Worm (Caenorhabditis elegans): ENCODE data around the gene Y113G7C.1.

The Y113G7C.1 gene

ce11 chrV:20338020-20338419 lies 20.5 kb downstream of the Y113G7C.1 start:
- TF ChIP-seq aha-1 (tag; optimal IDR thresholded peaks at IDR 0.05) = no peak
- no peak for TF ChIP-seq tbx-2 (tag; optimal IDR thresholded peaks at IDR 0.05)
- no peak for TF ChIP-seq grh-1 (GFP tag; IDR thresholded peaks at IDR 0.05)
- no peak for TF ChIP-seq efl-1 (optimal IDR thresholded peaks at IDR 0.05)
- TF ChIP-seq efl-1 (GFP tag; optimal IDR thresholded peaks at IDR 0.05 in 1 of 2) = no peak
- TF ChIP-seq isw-1 (GFP tag; IDR thresholded peaks at IDR 0.05) = no peak
- no peak for TF ChIP-seq efl-3 (GFP tag; optimal IDR thresholded peaks at IDR 0.05)
- no peak for TF ChIP-seq zip-4 (GFP tag; optimal IDR thresholded peaks at IDR 0.05)
- no peak for TF ChIP-seq irx-1 (tag; optimal IDR thresholded peaks at IDR 0.05)
- TF ChIP-seq lin-35 (GFP tag; optimal IDR thresholded peaks at IDR 0.05) = no peak
- TF ChIP-seq unc-130 (tag; optimal IDR thresholded peaks at IDR 0.05) = no peak
- TF ChIP-seq nhr-84 (tag; optimal IDR thresholded peaks at IDR 0.05) = no peak
- TF ChIP-seq lsy-2 (tag; optimal IDR thresholded peaks at IDR 0.05) = no peak
- TF ChIP-seq unc-86 (tag; optimal IDR thresholded peaks at IDR 0.05) = no peak
- TF ChIP-seq pax-3 (tag; optimal IDR thresholded peaks at IDR 0.05) = no peak
- no peak for TF ChIP-seq ceh-8 (GFP tag; optimal IDR thresholded peaks at IDR 0.05)
- no peak for TF ChIP-seq C04F5.9 (tag; optimal IDR thresholded peaks at IDR 0.05)

ce11 chrV:20338870-20339269 lies 21.3 kb downstream of the Y113G7C.1 start:
- peak; percentile 44 for TF ChIP-seq fkh-10 (GFP tag; optimal IDR thresholded peaks at IDR 0.05)
- peak; percentile 23 for TF ChIP-seq irx-1 (tag; optimal IDR thresholded peaks at IDR 0.05)
- TF ChIP-seq sptf-1 (tag; optimal IDR thresholded peaks at IDR 0.05) = no peak

ce11 chrV:20344889-20345288 lies 27.3 kb downstream of the Y113G7C.1 start, which contains the start of gene Y38H6A.3:
TSS of gene Y38H6A.3 (plus strand) at chrV:20345189.
- TF ChIP-seq ceh-63 (GFP tag; optimal IDR thresholded peaks at IDR 0.05) = no peak
- no peak for TF ChIP-seq ztf-4 (tag; optimal IDR thresholded peaks at IDR 0.05)
- TF ChIP-seq blmp-1 (tag; optimal IDR thresholded peaks at IDR 0.05) = no peak
- TF ChIP-seq nhr-20 (tag; optimal IDR thresholded peaks at IDR 0.05) = no peak
- no peak for TF ChIP-seq ama-1 (optimal IDR thresholded peaks at IDR 0.05)
- TF ChIP-seq unc-98 (GFP tag; IDR thresholded peaks at IDR 0.05) = no peak
- no peak for TF ChIP-seq irx-1 (tag; optimal IDR thresholded peaks at IDR 0.05)
- TF ChIP-seq lir-3 (tag; optimal IDR thresholded peaks at IDR 0.05; ENCODE audit: poor library complexity) = no peak
- TF ChIP-seq lsy-2 (tag; optimal IDR thresholded peaks at IDR 0.05) = no peak
- TF ChIP-seq nhr-76 (tag; optimal IDR thresholded peaks at IDR 0.05) = no peak
- TF ChIP-seq zag-1 (tag; optimal IDR thresholded peaks at IDR 0.05) = no peak
- TF ChIP-seq mab-9 (GFP tag; IDR thresholded peaks at IDR 0.05) = no peak
- no peak for TF ChIP-seq zip-4 (GFP tag; optimal IDR thresholded peaks at IDR 0.05)
- no peak for TF ChIP-seq jun-1 (tag; optimal IDR thresholded peaks at IDR 0.05)
- TF ChIP-seq lin-14 (GFP tag; optimal IDR thresholded peaks at IDR 0.05) = no peak

ce11 chrV:20347625-20348024 lies 30.1 kb downstream of the Y113G7C.1 start:
- no peak for TF ChIP-seq lir-3 (tag; optimal IDR thresholded peaks at IDR 0.05; ENCODE audit: poor library complexity)
- TF ChIP-seq ceh-8 (GFP tag; optimal IDR thresholded peaks at IDR 0.05) = no peak
- TF ChIP-seq nhr-77 (tag; optimal IDR thresholded peaks at IDR 0.05) = no peak
- no peak for TF ChIP-seq sup-37 (GFP tag; optimal IDR thresholded peaks at IDR 0.05)
- TF ChIP-seq ztf-4 (tag; optimal IDR thresholded peaks at IDR 0.05) = no peak
- no peak for TF ChIP-seq pqm-1 (tag; optimal IDR thresholded peaks at IDR 0.05)
- no peak for TF ChIP-seq nhr-12 (tag; optimal IDR thresholded peaks at IDR 0.05)
- TF ChIP-seq unc-62 (GFP tag; optimal IDR thresholded peaks at IDR 0.05) = no peak
- no peak for TF ChIP-seq hlh-17 (GFP tag; optimal IDR thresholded peaks at IDR 0.05; ENCODE audit: borderline replicate concordance)
- TF ChIP-seq fos-1 (tag; optimal IDR thresholded peaks at IDR 0.05) = no peak
- TF ChIP-seq ceh-82 (tag; optimal IDR thresholded peaks at IDR 0.05) = no peak
- TF ChIP-seq unc-130 (tag; optimal IDR thresholded peaks at IDR 0.05) = no peak
- TF ChIP-seq zip-4 (GFP tag; optimal IDR thresholded peaks at IDR 0.05) = no peak
- TF ChIP-seq egl-27 (tag; optimal IDR thresholded peaks at IDR 0.05) = no peak
- no peak for TF ChIP-seq nhr-19 (GFP tag; conservative IDR thresholded peaks at IDR 0.05)
- no peak for TF ChIP-seq nhr-84 (tag; optimal IDR thresholded peaks at IDR 0.05)
- no peak for TF ChIP-seq hlh-4 (tag; optimal IDR thresholded peaks at IDR 0.05)
- TF ChIP-seq ets-5 (GFP tag; IDR thresholded peaks at IDR 0.05) = no peak
- TF ChIP-seq lin-14 (GFP tag; optimal IDR thresholded peaks at IDR 0.05) = no peak

Measured in whole organism, L1 larva.